Worm (Caenorhabditis elegans) whole organism, L2 larva: ENCODE measurements around the gene unc-8.

ENCODE experiments used
- F13H6.1 ChIP-seq: sonication (generic microtip); optimal IDR thresholded peaks from 2 replicates; lab custom pipeline; 2016; ENCODE audit warnings: missing genetic modification characterization, missing compliant biosample characterization
- alr-1 ChIP-seq: fragments of 150-350 bp; optimal IDR thresholded peaks from 2 replicates; lab custom pipeline; 2014; ENCODE audit warnings: missing biosample characterization, missing genetic modification characterization
- aly-2 ChIP-seq: fragments of 150-350 bp; optimal IDR thresholded peaks from 2 replicates; lab custom pipeline; 2014; ENCODE audit warnings: missing biosample characterization, missing genetic modification characterization
- blmp-1 ChIP-seq: sonication (generic microtip); optimal IDR thresholded peaks from 2 replicates; lab custom pipeline; 2017; ENCODE audit warnings: missing genetic modification characterization, mild to moderate bottlenecking, missing compliant biosample characterization, antibody characterized with exemption, moderate library complexity; ENCODE audit not compliant: insufficient read depth
- ceh-16 ChIP-seq: fragments of 150-350 bp; optimal IDR thresholded peaks from 2 replicates; lab custom pipeline; 2014; ENCODE audit warnings: missing biosample characterization, missing genetic modification characterization
- ceh-82 ChIP-seq: fragments of 150-350 bp; optimal IDR thresholded peaks from 2 replicates; lab custom pipeline; 2014; ENCODE audit warnings: missing biosample characterization, missing genetic modification characterization
- crh-2 ChIP-seq: sonication (generic microtip); optimal IDR thresholded peaks from 2 replicates; lab custom pipeline; 2017; ENCODE audit warnings: missing biosample characterization, missing genetic modification characterization
- dmd-4 ChIP-seq: sonication (generic microtip); optimal IDR thresholded peaks from 2 replicates; lab custom pipeline; 2017; ENCODE audit warnings: missing biosample characterization, missing genetic modification characterization
- egl-27 ChIP-seq: sonication (generic microtip); optimal IDR thresholded peaks from 3 replicates; lab custom pipeline; 2017; ENCODE audit warnings: missing biosample characterization, missing genetic modification reagents, missing genetic modification characterization
- elt-1 ChIP-seq: fragments of 150-350 bp; optimal IDR thresholded peaks from 2 replicates; lab custom pipeline; 2014; ENCODE audit warnings: missing biosample characterization, missing genetic modification characterization
- elt-3 ChIP-seq: sonication (generic microtip); optimal IDR thresholded peaks from 2 replicates; lab custom pipeline; 2017; ENCODE audit warnings: missing biosample characterization, missing genetic modification characterization
- fos-1 ChIP-seq: fragments of 150-350 bp; optimal IDR thresholded peaks from 2 replicates; lab custom pipeline; 2014; ENCODE audit warnings: missing biosample characterization, missing genetic modification characterization
- gmeb-1 ChIP-seq: fragments of 150-350 bp; optimal IDR thresholded peaks from 2 replicates; lab custom pipeline; 2014; ENCODE audit warnings: missing biosample characterization, missing genetic modification characterization
- lin-11 ChIP-seq: fragments of 150-350 bp; sonication (generic microtip); optimal IDR thresholded peaks from 2 replicates; lab custom pipeline; 2014; ENCODE audit warnings: missing biosample characterization, missing genetic modification characterization, inconsistent platforms, mixed read lengths
- lin-13 ChIP-seq: fragments of 150-350 bp; optimal IDR thresholded peaks from 2 replicates; lab custom pipeline; 2014; ENCODE audit warnings: missing biosample characterization, missing genetic modification reagents, missing genetic modification characterization
- lsy-2 ChIP-seq, 2 experiments: fragments of 150-350 bp in 1 of 2; sonication (generic microtip) in 1 of 2; optimal IDR thresholded peaks; 2 replicates each; lab custom pipeline; 2014 to 2017; ENCODE audit warnings: missing biosample characterization in 2 of 2, missing genetic modification characterization in 2 of 2
- mbf-1 ChIP-seq: sonication (generic microtip); optimal IDR thresholded peaks from 2 replicates; lab custom pipeline; 2017; ENCODE audit warnings: missing biosample characterization, missing genetic modification characterization
- mdl-1 ChIP-seq, 2 experiments: fragments of 150-350 bp in 1 of 2; sonication (generic microtip) in 1 of 2; optimal IDR thresholded peaks; 2 replicates each; lab custom pipeline; 2017; ENCODE audit warnings: missing biosample characterization in 2 of 2, missing genetic modification characterization in 2 of 2
- nhr-10 ChIP-seq: sonication (generic microtip); optimal IDR thresholded peaks from 2 replicates; lab custom pipeline; 2017; ENCODE audit warnings: missing biosample characterization, missing genetic modification characterization
- nhr-11 ChIP-seq: fragments of 150-350 bp; optimal IDR thresholded peaks from 2 replicates; lab custom pipeline; 2014; ENCODE audit warnings: missing biosample characterization, missing genetic modification characterization
- nhr-12 ChIP-seq: fragments of 150-350 bp; optimal IDR thresholded peaks from 2 replicates; lab custom pipeline; 2014; ENCODE audit warnings: missing biosample characterization, missing genetic modification characterization
- nhr-129 ChIP-seq: fragments of 150-350 bp; optimal IDR thresholded peaks from 2 replicates; lab custom pipeline; 2014; ENCODE audit warnings: missing biosample characterization, missing genetic modification characterization
- nhr-23 ChIP-seq: fragments of 150-350 bp; optimal IDR thresholded peaks from 2 replicates; lab custom pipeline; 2014; ENCODE audit warnings: missing biosample characterization, missing genetic modification reagents, missing genetic modification characterization
- nhr-237 ChIP-seq: fragments of 150-350 bp; optimal IDR thresholded peaks from 2 replicates; lab custom pipeline; 2014; ENCODE audit warnings: missing biosample characterization, missing genetic modification characterization
- nhr-25 ChIP-seq: fragments of 150-350 bp; sonication (generic microtip); optimal IDR thresholded peaks from 3 replicates; lab custom pipeline; 2014; ENCODE audit warnings: missing biosample characterization, missing genetic modification characterization
- nhr-6 ChIP-seq: fragments of 150-350 bp; optimal IDR thresholded peaks from 2 replicates; lab custom pipeline; 2014; ENCODE audit warnings: missing biosample characterization, missing genetic modification characterization
- peb-1 ChIP-seq: fragments of 150-350 bp; optimal IDR thresholded peaks from 2 replicates; lab custom pipeline; 2014; ENCODE audit warnings: missing biosample characterization, missing genetic modification characterization
- sem-4 ChIP-seq: fragments of 150-350 bp; optimal IDR thresholded peaks from 2 replicates; lab custom pipeline; 2014; ENCODE audit warnings: missing biosample characterization, missing genetic modification reagents, missing genetic modification characterization
- sma-3 ChIP-seq: sonication (generic microtip); optimal IDR thresholded peaks from 2 replicates; lab custom pipeline; 2016; ENCODE audit warnings: missing genetic modification reagents, missing genetic modification characterization, missing compliant biosample characterization
- sma-9 ChIP-seq, 2 experiments: fragments of 150-350 bp in 1 of 2; sonication (generic microtip) in 1 of 2; optimal IDR thresholded peaks; 2 replicates each; lab custom pipeline; 2014 to 2016; ENCODE audit warnings: missing genetic modification characterization in 2 of 2, mild to moderate bottlenecking in 1 of 2, missing biosample characterization in 1 of 2, missing compliant biosample characterization in 1 of 2, missing genetic modification reagents in 1 of 2, moderate library complexity in 1 of 2
- unc-39 ChIP-seq: fragments of 150-350 bp; optimal IDR thresholded peaks from 2 replicates; lab custom pipeline; 2014; ENCODE audit warnings: missing biosample characterization, missing genetic modification characterization
- unc-55 ChIP-seq: fragments of 150-350 bp; sonication (generic microtip); optimal IDR thresholded peaks from 3 replicates; lab custom pipeline; 2014; ENCODE audit warnings: missing biosample characterization, missing genetic modification reagents, missing genetic modification characterization
- zag-1 ChIP-seq: fragments of 150-350 bp; optimal IDR thresholded peaks from 2 replicates; lab custom pipeline; 2014; ENCODE audit warnings: missing biosample characterization, missing genetic modification characterization
- ztf-1 ChIP-seq: fragments of 200-800 bp; sonication (Bioruptor generic); conservative IDR thresholded peaks from 2 replicates; pipeline ENCODE4 v1.3.6; 2022; ENCODE audit warnings: missing genetic modification characterization, missing compliant biosample characterization
- ztf-11 ChIP-seq: sonication (generic microtip); optimal IDR thresholded peaks from 2 replicates; lab custom pipeline; 2017; ENCODE audit warnings: missing biosample characterization, missing genetic modification characterization

The unc-8 gene

ce11 chrIV:7176887-7177286 is 20.1 kb upstream of the unc-8 start, which contains the start of gene str-44:
Gene str-44, plus strand, starts transcription at chrIV:7177187.
- no peak for TF ChIP-seq mdl-1 (tag; optimal IDR thresholded peaks at IDR 0.05; lab: Kevin White, UChicago)
- TF ChIP-seq lin-11 (tag; lab: Kevin White, UChicago) = no peak
- TF ChIP-seq elt-3 (tag; lab: Kevin White, UChicago) = no peak
- no peak for TF ChIP-seq elt-1 (tag; lab: Kevin White, UChicago)
- no peak for TF ChIP-seq ceh-82
- no peak for TF ChIP-seq peb-1 (tag; lab: Kevin White, UChicago)
- no peak for TF ChIP-seq nhr-11 (tag; lab: Kevin White, UChicago)

- TF ChIP-seq ztf-1 (GFP tag; lab: Robert Waterston, UW) (no peak), mdl-1 (tag; optimal IDR thresholded peaks at IDR 0.05; lab: Kevin White, UChicago) (no peak), crh-2 (tag; lab: Kevin White, UChicago) (no peak), egl-27 (tag; lab: Kevin White, UChicago) (no peak), nhr-10 (tag; lab: Kevin White, UChicago) (no peak), nhr-25 (peak; percentile 86), ztf-11 (tag; lab: Kevin White, UChicago) (no peak), blmp-1 (tag; lab: Kevin White, UChicago) (no peak), nhr-129 (tag; lab: Kevin White, UChicago) (no peak), fos-1 (tag; lab: Kevin White, UChicago) (peak; percentile 52), alr-1 (tag; lab: Kevin White, UChicago) (no peak), lsy-2 (tag; optimal IDR thresholded peaks at IDR 0.05; lab: Kevin White, UChicago) (no peak)
- TF ChIP-seq, all 48 proteins: peak for 2
Measured at ce11 chrIV:7178942-7179341, 18.0 kb upstream of the unc-8 start, which contains the start of gene C42D4.3. Gene C42D4.3, plus strand, starts transcription at chrIV:7179239.

ce11 chrIV:7180304-7180703 is 16.6 kb upstream of the unc-8 start, which contains the start of gene cest-10:
Gene cest-10, plus strand, starts transcription at chrIV:7180557.
- no peak for TF ChIP-seq ztf-11 (tag; lab: Kevin White, UChicago)
- TF ChIP-seq unc-55 (GFP tag; lab: Kevin White, UChicago) = no peak
- peak; percentile 65 for TF ChIP-seq fos-1 (tag; lab: Kevin White, UChicago)
- TF ChIP-seq lin-13 = no peak
- TF ChIP-seq elt-1 (tag; lab: Kevin White, UChicago) = no peak
- TF ChIP-seq dmd-4 (tag; lab: Kevin White, UChicago) = no peak
- TF ChIP-seq nhr-23 (tag; lab: Kevin White, UChicago) = no peak
- peak; percentile 40 for TF ChIP-seq nhr-25
- TF ChIP-seq blmp-1 (tag; lab: Kevin White, UChicago) = peak; percentile 9
- no peak for TF ChIP-seq sem-4 (tag; lab: Kevin White, UChicago)
- TF ChIP-seq F13H6.1 (tag; lab: Kevin White, UChicago) = no peak
- TF ChIP-seq nhr-12 (tag; lab: Kevin White, UChicago) = no peak
- no peak for TF ChIP-seq aly-2 (tag; lab: Kevin White, UChicago)
- no peak for TF ChIP-seq nhr-6
- TF ChIP-seq ztf-1 (GFP tag; lab: Robert Waterston, UW) = no peak
- no peak for TF ChIP-seq crh-2 (tag; lab: Kevin White, UChicago)
- TF ChIP-seq ceh-16 (tag; lab: Kevin White, UChicago) = no peak
- TF ChIP-seq nhr-237 (tag; lab: Kevin White, UChicago) = no peak
- TF ChIP-seq egl-27 (tag; lab: Kevin White, UChicago) = no peak
- no peak for TF ChIP-seq nhr-10 (tag; lab: Kevin White, UChicago)
- no peak for TF ChIP-seq peb-1 (tag; lab: Kevin White, UChicago)
- TF ChIP-seq sma-9 (GFP tag; optimal IDR thresholded peaks at IDR 0.05; lab: Kevin White, UChicago) = peak; percentile 29
- TF ChIP-seq sma-9 (tag; optimal IDR thresholded peaks at IDR 0.05; lab: Kevin White, UChicago) = no peak
- no peak for TF ChIP-seq sma-3 (GFP tag; lab: Kevin White, UChicago)

- TF ChIP-seq zag-1 (tag; lab: Kevin White, UChicago) (no peak), mbf-1 (tag; lab: Kevin White, UChicago) (no peak), unc-39 (no peak), ztf-11 (tag; lab: Kevin White, UChicago) (no peak), gmeb-1 (tag; lab: Kevin White, UChicago) (no peak)
Measured at ce11 chrIV:7182818-7183217, 14.1 kb upstream of the unc-8 start.
